Comparison of ENCODE assay signal across 1 fruit fly cellular context in the genomic region with DNA sequence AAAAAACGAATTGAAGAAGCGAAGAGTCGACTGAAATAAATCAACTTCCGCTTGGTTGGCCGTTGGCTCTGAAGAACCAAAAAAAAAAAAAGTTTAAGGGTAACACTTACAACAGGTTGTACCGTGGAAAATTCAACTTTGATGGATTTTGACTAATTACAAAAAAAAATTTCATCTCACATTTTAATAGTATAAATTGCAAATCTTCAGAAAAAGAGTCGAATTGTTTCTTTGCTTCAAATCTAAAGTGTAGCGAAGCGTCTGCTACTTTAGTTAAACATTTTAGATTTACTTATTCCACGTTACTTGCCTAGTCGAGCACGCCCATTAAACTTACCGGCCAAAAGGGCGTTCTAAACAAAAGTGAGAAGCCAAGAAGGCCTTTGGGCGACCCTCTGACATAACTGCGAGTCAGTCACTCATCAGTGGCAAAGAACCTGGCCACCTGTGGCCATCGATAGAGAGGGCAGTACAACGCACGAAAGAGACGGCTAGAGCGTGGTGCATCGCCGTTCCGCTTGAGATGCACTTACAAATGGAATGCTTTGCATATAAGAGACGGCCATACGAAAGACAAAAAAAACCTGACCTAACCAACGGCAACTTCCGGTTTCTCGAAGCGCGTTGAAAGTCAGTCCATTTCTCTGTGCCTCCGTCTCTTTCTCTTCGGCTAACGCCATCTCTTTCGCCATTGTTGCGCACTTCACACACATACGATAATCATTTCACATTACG.
TF ChIP-seq lines count a peak whose summit lies in the region.

No protein-coding gene starts in this region.

TF ChIP-seq in whole organism, embryonic, 481 proteins besides CTCF, POLR2A, EP300 and RAD21 (continued from another document and continues in another):
- TF ChIP-seq CG9727 (GFP tag; optimal IDR thresholded peaks at IDR 0.05; lab: Kevin White, UChicago) = no peak
- TF ChIP-seq maf-S (GFP tag; optimal IDR thresholded peaks at IDR 0.05; lab: Kevin White, UChicago) = no peak
- no peak for TF ChIP-seq Doc2 (GFP tag; IDR thresholded peaks at IDR 0.05; lab: Robert Waterston, UW)
- peak; percentile 21 for TF ChIP-seq CG10979 (tag; optimal IDR thresholded peaks at IDR 0.05; lab: Kevin White, UChicago)
- TF ChIP-seq CG3847 (GFP tag; IDR thresholded peaks at IDR 0.05; lab: Robert Waterston, UW) = no peak
- TF ChIP-seq Ptx1 (GFP tag; IDR thresholded peaks at IDR 0.05; lab: Robert Waterston, UW) = no peak
- peak in 1 of 2 experiments; percentile 25 for TF ChIP-seq bsh (GFP tag; optimal IDR thresholded peaks at IDR 0.05; lab: Kevin White, UChicago)
- no peak for TF ChIP-seq CG13424 (tag; optimal IDR thresholded peaks at IDR 0.05; lab: Kevin White, UChicago)
- no peak for TF ChIP-seq esg (GFP tag; conservative IDR thresholded peaks at IDR 0.05; lab: Robert Waterston, UW)
- peak; percentile 9 for TF ChIP-seq CG11504 (tag; optimal IDR thresholded peaks at IDR 0.05; lab: Kevin White, UChicago)
- TF ChIP-seq CG7839 (tag; optimal IDR thresholded peaks at IDR 0.05; lab: Kevin White, UChicago) = peak; percentile 14
- TF ChIP-seq kni (GFP tag; optimal IDR thresholded peaks at IDR 0.05; lab: Kevin White, UChicago) = peak; percentile 14
- TF ChIP-seq Hsf (GFP tag; optimal IDR thresholded peaks at IDR 0.05; lab: Kevin White, UChicago) = no peak
- TF ChIP-seq bigmax (GFP tag; optimal IDR thresholded peaks at IDR 0.05; lab: Kevin White, UChicago) = no peak
- no peak for TF ChIP-seq ase (GFP tag; IDR thresholded peaks at IDR 0.05; lab: Robert Waterston, UW)
- no peak for TF ChIP-seq ftz-f1 (GFP tag; optimal IDR thresholded peaks at IDR 0.05; lab: Kevin White, UChicago)
- TF ChIP-seq CG17568 (GFP tag; optimal IDR thresholded peaks at IDR 0.05; lab: Kevin White, UChicago) = no peak
- no peak for TF ChIP-seq CG30403 (GFP tag; optimal IDR thresholded peaks at IDR 0.05; lab: Kevin White, UChicago)
- no peak for TF ChIP-seq Mrtf (GFP tag; IDR thresholded peaks at IDR 0.05; lab: Robert Waterston, UW)
- no peak for TF ChIP-seq nau (GFP tag; optimal IDR thresholded peaks at IDR 0.05; lab: Kevin White, UChicago)
- TF ChIP-seq sug (tag; optimal IDR thresholded peaks at IDR 0.05; lab: Kevin White, UChicago) = no peak
- no peak for TF ChIP-seq lbe (GFP tag; optimal IDR thresholded peaks at IDR 0.05; lab: Kevin White, UChicago)
- TF ChIP-seq CG7372 (GFP tag; IDR thresholded peaks at IDR 0.05; lab: Robert Waterston, UW) = no peak
- no peak for TF ChIP-seq HLHmδ (GFP tag; optimal IDR thresholded peaks at IDR 0.05; lab: Kevin White, UChicago)
- no peak for TF ChIP-seq ATbp (GFP tag; optimal IDR thresholded peaks at IDR 0.05; lab: Kevin White, UChicago)
- TF ChIP-seq kah (GFP tag; optimal IDR thresholded peaks at IDR 0.05; lab: Kevin White, UChicago) = no peak
- no peak for TF ChIP-seq Med (GFP tag; lab: Kevin White, UChicago)
- no peak for TF ChIP-seq sima (GFP tag; optimal IDR thresholded peaks at IDR 0.05; lab: Kevin White, UChicago)
- TF ChIP-seq gce (GFP tag; IDR thresholded peaks at IDR 0.05; lab: Robert Waterston, UW) = no peak
- TF ChIP-seq CG14667 (GFP tag; IDR thresholded peaks at IDR 0.05; lab: Robert Waterston, UW) = no peak
- TF ChIP-seq twi (tag; optimal IDR thresholded peaks at IDR 0.05; lab: Kevin White, UChicago) = no peak
- no peak for TF ChIP-seq ab (GFP tag; optimal IDR thresholded peaks at IDR 0.05; lab: Kevin White, UChicago)
- TF ChIP-seq CG10543 (GFP tag; optimal IDR thresholded peaks at IDR 0.05; lab: Kevin White, UChicago) = no peak
- TF ChIP-seq Lpt (GFP tag; optimal IDR thresholded peaks at IDR 0.05; lab: Kevin White, UChicago) = no peak
- no peak for TF ChIP-seq CG8089 (GFP tag; optimal IDR thresholded peaks at IDR 0.05; lab: Kevin White, UChicago)
- TF ChIP-seq CG6654 (GFP tag; optimal IDR thresholded peaks at IDR 0.05; lab: Kevin White, UChicago) = no peak
- TF ChIP-seq Drgx (GFP tag; IDR thresholded peaks at IDR 0.05; lab: Robert Waterston, UW) = no peak
- no peak for TF ChIP-seq ewg (GFP tag; optimal IDR thresholded peaks at IDR 0.05; lab: Kevin White, UChicago)
- no peak for TF ChIP-seq CG3995 (GFP tag; optimal IDR thresholded peaks at IDR 0.05; lab: Kevin White, UChicago)
- no peak for TF ChIP-seq ken (GFP tag; IDR thresholded peaks at IDR 0.05; lab: Robert Waterston, UW)
- no peak for TF ChIP-seq CG6813 (GFP tag; optimal IDR thresholded peaks at IDR 0.05; lab: Kevin White, UChicago)
- no peak for TF ChIP-seq so (GFP tag; IDR thresholded peaks at IDR 0.05; lab: Robert Waterston, UW)
- no peak for TF ChIP-seq CG34224 (GFP tag; IDR thresholded peaks at IDR 0.05; lab: Robert Waterston, UW; ENCODE audit: partially characterized antibody)
- 0 out of 3 replicates have a peak, but pooled peaks have one; percentile 8 for TF ChIP-seq otp (GFP tag; IDR thresholded peaks at IDR 0.05; lab: Robert Waterston, UW)
- TF ChIP-seq ac (GFP tag; optimal IDR thresholded peaks at IDR 0.05; lab: Kevin White, UChicago) = no peak
- no peak for TF ChIP-seq CG3065 (GFP tag; optimal IDR thresholded peaks at IDR 0.05; lab: Kevin White, UChicago)
- TF ChIP-seq h (optimal IDR thresholded peaks at IDR 0.05; lab: Kevin White, UChicago) = no peak
- TF ChIP-seq crol (GFP tag; IDR thresholded peaks at IDR 0.05; lab: Robert Waterston, UW) = no peak
- no peak for TF ChIP-seq CG13123 (GFP tag; optimal IDR thresholded peaks at IDR 0.05; lab: Kevin White, UChicago)
- TF ChIP-seq mld (GFP tag; IDR thresholded peaks at IDR 0.05; lab: Robert Waterston, UW; ENCODE audit: partially characterized antibody) = no peak
- TF ChIP-seq HLH4C (GFP tag; IDR thresholded peaks at IDR 0.05; lab: Robert Waterston, UW; ENCODE audit: partially characterized antibody) = no peak
- TF ChIP-seq CG8281 (tag; optimal IDR thresholded peaks at IDR 0.05; lab: Kevin White, UChicago) = no peak
- TF ChIP-seq CG10959 (GFP tag; IDR thresholded peaks at IDR 0.05; lab: Robert Waterston, UW) = 0 out of 2 replicates have a peak, but pooled peaks have one; percentile 10
- TF ChIP-seq NfI (GFP tag; optimal IDR thresholded peaks at IDR 0.05; lab: Kevin White, UChicago) = no peak
- TF ChIP-seq CG11560 (tag; IDR thresholded peaks at IDR 0.05; lab: Robert Waterston, UW) = no peak
- no peak for TF ChIP-seq CG32532 (GFP tag; IDR thresholded peaks at IDR 0.05; lab: Robert Waterston, UW)
- TF ChIP-seq CG2712 (tag; optimal IDR thresholded peaks at IDR 0.05; lab: Kevin White, UChicago) = peak; percentile 20
- TF ChIP-seq gfzf (GFP tag; optimal IDR thresholded peaks at IDR 0.05; lab: Kevin White, UChicago) = no peak
- no peak for TF ChIP-seq Kr (GFP tag; optimal IDR thresholded peaks at IDR 0.05; lab: Kevin White, UChicago)
- peak; percentile 66 for TF ChIP-seq CG1832 (GFP tag; optimal IDR thresholded peaks at IDR 0.05; lab: Kevin White, UChicago)
- TF ChIP-seq CG8478 (optimal IDR thresholded peaks at IDR 0.05; lab: Kevin White, UChicago) = no peak
- TF ChIP-seq gt (GFP tag; IDR thresholded peaks at IDR 0.05; lab: Robert Waterston, UW) = no peak; the same call in 1 of the 2 replicates
- no peak for TF ChIP-seq Oaz (GFP tag; IDR thresholded peaks at IDR 0.05; lab: Robert Waterston, UW)
- TF ChIP-seq NC2β (GFP tag; optimal IDR thresholded peaks at IDR 0.05; lab: Kevin White, UChicago) = no peak
- no peak for TF ChIP-seq sisA (GFP tag; IDR thresholded peaks at IDR 0.05; lab: Robert Waterston, UW)
- no peak for TF ChIP-seq crc (GFP tag; optimal IDR thresholded peaks at IDR 0.05; lab: Kevin White, UChicago)
- no peak for TF ChIP-seq CG17612 (GFP tag; IDR thresholded peaks at IDR 0.05; lab: Robert Waterston, UW)
- peak; percentile 34; the same call in 1 of the 3 replicates for TF ChIP-seq CG2199 (GFP tag; IDR thresholded peaks at IDR 0.05; lab: Robert Waterston, UW)
- peak; percentile 36 for TF ChIP-seq CG18262 (tag; optimal IDR thresholded peaks at IDR 0.05; lab: Kevin White, UChicago)
- no peak for TF ChIP-seq CG11093 (GFP tag; IDR thresholded peaks at IDR 0.05; lab: Robert Waterston, UW)
- TF ChIP-seq gem (tag; optimal IDR thresholded peaks at IDR 0.05; lab: Kevin White, UChicago) = peak; percentile 33
- peak; percentile 89 for TF ChIP-seq sens (GFP tag; lab: Kevin White, UChicago)
- no peak for TF ChIP-seq Sox100B (GFP tag; optimal IDR thresholded peaks at IDR 0.05; lab: Kevin White, UChicago)
- no peak for TF ChIP-seq Hr3 (GFP tag; optimal IDR thresholded peaks at IDR 0.05; lab: Kevin White, UChicago)
- TF ChIP-seq NFAT (GFP tag; IDR thresholded peaks at IDR 0.05; lab: Robert Waterston, UW) = no peak
- no peak for TF ChIP-seq Neu2 (GFP tag; optimal IDR thresholded peaks at IDR 0.05; lab: Kevin White, UChicago; ENCODE audit: borderline replicate concordance)
- no peak for TF ChIP-seq Ets65A (GFP tag; lab: Kevin White, UChicago)
- TF ChIP-seq dmrt11E (tag; optimal IDR thresholded peaks at IDR 0.05; lab: Kevin White, UChicago) = peak; percentile 48
- TF ChIP-seq CG16779 (GFP tag; IDR thresholded peaks at IDR 0.05; lab: Robert Waterston, UW) = no peak
- no peak for TF ChIP-seq CG15696 (tag; optimal IDR thresholded peaks at IDR 0.05; lab: Kevin White, UChicago)
- TF ChIP-seq CG33213 (GFP tag; optimal IDR thresholded peaks at IDR 0.05; lab: Kevin White, UChicago) = no peak
- no peak for TF ChIP-seq hb (GFP tag; IDR thresholded peaks at IDR 0.05; lab: Robert Waterston, UW; ENCODE audit: partially characterized antibody)
- no peak for TF ChIP-seq Dip2 (GFP tag; IDR thresholded peaks at IDR 0.05; lab: Robert Waterston, UW)
- TF ChIP-seq CG4820 (GFP tag; optimal IDR thresholded peaks at IDR 0.05; lab: Kevin White, UChicago) = no peak
- peak; percentile 42 for TF ChIP-seq CG5180 (GFP tag; optimal IDR thresholded peaks at IDR 0.05; lab: Kevin White, UChicago)
- no peak for TF ChIP-seq lmd (GFP tag; IDR thresholded peaks at IDR 0.05; lab: Robert Waterston, UW)
- TF ChIP-seq en (GFP tag; optimal IDR thresholded peaks at IDR 0.05; lab: Kevin White, UChicago) = no peak
- no peak for TF ChIP-seq CG7556 (GFP tag; optimal IDR thresholded peaks at IDR 0.05; lab: Kevin White, UChicago)
- TF ChIP-seq onecut (GFP tag; IDR thresholded peaks at IDR 0.05; lab: Robert Waterston, UW) = no peak
- no peak for TF ChIP-seq CG13296 (GFP tag; optimal IDR thresholded peaks at IDR 0.05; lab: Kevin White, UChicago)
- no peak for TF ChIP-seq Myb (GFP tag; optimal IDR thresholded peaks at IDR 0.05; lab: Kevin White, UChicago)
- TF ChIP-seq Dp (GFP tag; optimal IDR thresholded peaks at IDR 0.05; lab: Kevin White, UChicago) = no peak
- no peak for TF ChIP-seq CG12299 (tag; optimal IDR thresholded peaks at IDR 0.05; lab: Kevin White, UChicago)
- no peak for TF ChIP-seq odd (GFP tag; optimal IDR thresholded peaks at IDR 0.05; lab: Kevin White, UChicago)
- no peak for TF ChIP-seq CG15601 (tag; optimal IDR thresholded peaks at IDR 0.05; lab: Kevin White, UChicago)
- TF ChIP-seq Lim3 (GFP tag; IDR thresholded peaks at IDR 0.05; lab: Robert Waterston, UW) = no peak
- TF ChIP-seq Ada2b (GFP tag; IDR thresholded peaks at IDR 0.05; lab: Robert Waterston, UW) = no peak
- no peak for TF ChIP-seq CG14050 (GFP tag; IDR thresholded peaks at IDR 0.05; lab: Robert Waterston, UW)
- peak; percentile 47; the same call in 1 of the 2 replicates for TF ChIP-seq Xrp1 (GFP tag; IDR thresholded peaks at IDR 0.05; lab: Robert Waterston, UW)
- TF ChIP-seq CG4360 (GFP tag; IDR thresholded peaks at IDR 0.05; lab: Robert Waterston, UW) = 0 out of 2 replicates have a peak, but pooled peaks have one; percentile 29
- TF ChIP-seq emc (GFP tag; optimal IDR thresholded peaks at IDR 0.05; lab: Kevin White, UChicago) = no peak
- no peak for TF ChIP-seq Poxn (GFP tag; IDR thresholded peaks at IDR 0.05; lab: Robert Waterston, UW)
- no peak for TF ChIP-seq CG4424 (GFP tag; optimal IDR thresholded peaks at IDR 0.05; lab: Kevin White, UChicago)
- TF ChIP-seq CG9876 (GFP tag; optimal IDR thresholded peaks at IDR 0.05; lab: Kevin White, UChicago) = no peak
- TF ChIP-seq org-1 (GFP tag; optimal IDR thresholded peaks at IDR 0.05; lab: Kevin White, UChicago) = no peak
- no peak for TF ChIP-seq da (GFP tag; optimal IDR thresholded peaks at IDR 0.05; lab: Kevin White, UChicago)
- TF ChIP-seq Hr39 (optimal IDR thresholded peaks at IDR 0.05; lab: Kevin White, UChicago) = no peak
- no peak for TF ChIP-seq stc (GFP tag; IDR thresholded peaks at IDR 0.05; lab: Robert Waterston, UW)
- TF ChIP-seq dan (GFP tag; IDR thresholded peaks at IDR 0.05; lab: Robert Waterston, UW) = no peak
- TF ChIP-seq ttk (GFP tag; IDR thresholded peaks at IDR 0.05; lab: Robert Waterston, UW) = no peak
- TF ChIP-seq Mes4 (GFP tag; optimal IDR thresholded peaks at IDR 0.05; lab: Kevin White, UChicago) = no peak
- peak; percentile 44; the same call in 1 of the 3 replicates for TF ChIP-seq CG17361 (GFP tag; IDR thresholded peaks at IDR 0.05; lab: Robert Waterston, UW)
- TF ChIP-seq CG2875 (GFP tag; optimal IDR thresholded peaks at IDR 0.05; lab: Kevin White, UChicago) = no peak
- no peak for TF ChIP-seq CG11696 (GFP tag; IDR thresholded peaks at IDR 0.05; lab: Robert Waterston, UW)
- peak; percentile 11 for TF ChIP-seq CG2678 (tag; optimal IDR thresholded peaks at IDR 0.05; lab: Kevin White, UChicago)
- TF ChIP-seq bcd (GFP tag; optimal IDR thresholded peaks at IDR 0.05; lab: Kevin White, UChicago) = no peak
- TF ChIP-seq p53 (GFP tag; optimal IDR thresholded peaks at IDR 0.05; lab: Kevin White, UChicago) = no peak
- no peak for TF ChIP-seq CG13894 (tag; optimal IDR thresholded peaks at IDR 0.05; lab: Kevin White, UChicago)
- TF ChIP-seq fd102C (GFP tag; optimal IDR thresholded peaks at IDR 0.05; lab: Kevin White, UChicago) = no peak
- TF ChIP-seq knrl (GFP tag; IDR thresholded peaks at IDR 0.05; lab: Robert Waterston, UW; ENCODE audit: partially characterized antibody) = no peak
- TF ChIP-seq fd3F (GFP tag; optimal IDR thresholded peaks at IDR 0.05; lab: Kevin White, UChicago) = no peak
- TF ChIP-seq bowl (GFP tag; IDR thresholded peaks at IDR 0.05; lab: Robert Waterston, UW) = no peak
- TF ChIP-seq CG6765 (GFP tag; optimal IDR thresholded peaks at IDR 0.05; lab: Kevin White, UChicago) = no peak
- TF ChIP-seq CG10654 (GFP tag; optimal IDR thresholded peaks at IDR 0.05; lab: Kevin White, UChicago) = no peak
- no peak for TF ChIP-seq sc (optimal IDR thresholded peaks at IDR 0.05; lab: Kevin White, UChicago)
- no peak for TF ChIP-seq sc (GFP tag; optimal IDR thresholded peaks at IDR 0.05; lab: Kevin White, UChicago)
- TF ChIP-seq chn (GFP tag; optimal IDR thresholded peaks at IDR 0.05; lab: Kevin White, UChicago) = peak; percentile 1
- TF ChIP-seq CG2116 (GFP tag; optimal IDR thresholded peaks at IDR 0.05; lab: Kevin White, UChicago) = no peak
- no peak for TF ChIP-seq CG15011 (GFP tag; optimal IDR thresholded peaks at IDR 0.05; lab: Kevin White, UChicago)
- no peak for TF ChIP-seq Fer1 (GFP tag; optimal IDR thresholded peaks at IDR 0.05; lab: Kevin White, UChicago)
- no peak for TF ChIP-seq Jarid2 (GFP tag; optimal IDR thresholded peaks at IDR 0.05; lab: Kevin White, UChicago)
